Fruit fly (Drosophila melanogaster) whole organism, embryonic: ENCODE results near the gene Tpr2.

Experiments
- Atf6 ChIP-seq: fragments of 200-800 bp; sonication (Bioruptor generic); IDR thresholded peaks from 2 replicates; pipeline ENCODE4 v1.3.6; 2022; ENCODE audit warnings: missing biosample characterization, missing genetic modification characterization
- CG10274 ChIP-seq: fragments of 200-800 bp; sonication (Bioruptor generic); optimal IDR thresholded peaks from 3 replicates; lab custom pipeline; 2017; ENCODE audit warnings: missing biosample characterization, mild to moderate bottlenecking, missing genetic modification characterization
- CG11504 ChIP-seq: fragments of 200-800 bp; sonication (Bioruptor generic); optimal IDR thresholded peaks from 3 replicates; lab custom pipeline; 2019; ENCODE audit warnings: missing biosample characterization, mild to moderate bottlenecking, missing genetic modification characterization, moderate library complexity
- CG12071 ChIP-seq: fragments of 200-800 bp; sonication (Bioruptor generic); optimal IDR thresholded peaks from 3 replicates; lab custom pipeline; 2018; ENCODE audit warnings: missing biosample characterization, mild to moderate bottlenecking, missing genetic modification characterization
- CG12391 ChIP-seq: fragments of 200-800 bp; sonication (Bioruptor generic); optimal IDR thresholded peaks from 3 replicates; lab custom pipeline; 2018; ENCODE audit warnings: missing biosample characterization, mild to moderate bottlenecking, missing genetic modification characterization, moderate library complexity
- CG13424 ChIP-seq: fragments of 200-800 bp; sonication (Bioruptor generic); optimal IDR thresholded peaks from 2 replicates; lab custom pipeline; 2019; ENCODE audit warnings: missing biosample characterization, mild to moderate bottlenecking, missing genetic modification characterization, moderate library complexity
- CG13894 ChIP-seq: fragments of 200-800 bp; sonication (Bioruptor generic); optimal IDR thresholded peaks from 3 replicates; lab custom pipeline; 2018; ENCODE audit warnings: missing biosample characterization, mild to moderate bottlenecking, missing genetic modification characterization, moderate library complexity
- CG14710 ChIP-seq: fragments of 200-800 bp; sonication (Bioruptor generic); optimal IDR thresholded peaks from 3 replicates; lab custom pipeline; 2019; ENCODE audit warnings: missing biosample characterization, mild to moderate bottlenecking, missing genetic modification characterization, moderate library complexity
- CG15011 ChIP-seq: fragments of 200-800 bp; sonication (Bioruptor generic); optimal IDR thresholded peaks from 3 replicates; lab custom pipeline; 2018; ENCODE audit warnings: missing biosample characterization, mild to moderate bottlenecking, missing genetic modification characterization
- CG15269 ChIP-seq: fragments of 200-800 bp; sonication (Bioruptor generic); optimal IDR thresholded peaks from 2 replicates; lab custom pipeline; 2018; ENCODE audit warnings: missing biosample characterization, mild to moderate bottlenecking, missing genetic modification characterization, moderate library complexity
- CG17186 ChIP-seq: fragments of 200-800 bp; sonication (Bioruptor generic); optimal IDR thresholded peaks from 3 replicates; lab custom pipeline; 2017; ENCODE audit warnings: missing biosample characterization, missing genetic modification reagents, missing genetic modification characterization
- CG17385 ChIP-seq: fragments of 200-800 bp; sonication (Bioruptor generic); optimal IDR thresholded peaks from 3 replicates; lab custom pipeline; 2018; ENCODE audit warnings: missing biosample characterization, mild to moderate bottlenecking, missing genetic modification characterization
- CG18011 ChIP-seq: fragments of 200-800 bp; sonication (Bioruptor generic); optimal IDR thresholded peaks from 2 replicates; lab custom pipeline; 2017; ENCODE audit warnings: missing biosample characterization, missing genetic modification characterization, mild to moderate bottlenecking, moderate library complexity, missing genotype
- CG2678 ChIP-seq: fragments of 200-800 bp; sonication (Bioruptor generic); optimal IDR thresholded peaks from 3 replicates; lab custom pipeline; 2019; ENCODE audit warnings: missing biosample characterization, mild to moderate bottlenecking, missing genetic modification characterization, moderate library complexity
- CG30403 ChIP-seq: fragments of 200-800 bp; sonication (Bioruptor generic); optimal IDR thresholded peaks from 3 replicates; lab custom pipeline; 2016; ENCODE audit warnings: missing biosample characterization, missing genetic modification characterization
- CG3726 ChIP-seq: fragments of 200-800 bp; sonication (Bioruptor generic); IDR thresholded peaks from 3 replicates; pipeline ENCODE4, ENCODE4 v1.3.6; 2022; ENCODE audit warnings: missing biosample characterization, missing genetic modification characterization
- CG6254 ChIP-seq: fragments of 200-800 bp; sonication (Bioruptor generic); optimal IDR thresholded peaks from 3 replicates; lab custom pipeline; 2017; ENCODE audit warnings: mild to moderate bottlenecking, missing biosample characterization, missing genetic modification reagents, missing genetic modification characterization
- CG7372 ChIP-seq: fragments of 200-800 bp; sonication (Bioruptor generic); IDR thresholded peaks from 2 replicates; pipeline ENCODE4 v1.3.6; 2022; ENCODE audit warnings: missing biosample characterization, missing genetic modification characterization
- CG7839 ChIP-seq: fragments of 200-800 bp; sonication (Bioruptor generic); optimal IDR thresholded peaks from 3 replicates; lab custom pipeline; 2018; ENCODE audit warnings: missing biosample characterization, mild to moderate bottlenecking, missing genetic modification characterization, moderate library complexity
- CG8924 ChIP-seq: fragments of 200-800 bp; optimal IDR thresholded peaks from 3 replicates; lab custom pipeline; 2019; ENCODE audit warnings: missing biosample characterization, mild to moderate bottlenecking, missing genetic modification characterization, moderate library complexity
- D19A ChIP-seq: fragments of 200-800 bp; optimal IDR thresholded peaks from 3 replicates; lab custom pipeline; 2019; ENCODE audit warnings: missing biosample characterization, mild to moderate bottlenecking, missing genetic modification characterization, moderate library complexity
- Dip2 ChIP-seq: fragments of 200-800 bp; sonication (Bioruptor generic); IDR thresholded peaks from 2 replicates; pipeline ENCODE4 v1.3.6; 2022; ENCODE audit warnings: missing biosample characterization, missing genetic modification characterization
- Ets97D ChIP-seq: fragments of 200-800 bp; sonication (Bioruptor generic); optimal IDR thresholded peaks from 3 replicates; lab custom pipeline; 2016; ENCODE audit warnings: missing biosample characterization, missing genetic modification characterization
- HHEX ChIP-seq: fragments of 200-800 bp; sonication (Bioruptor generic); optimal IDR thresholded peaks from 3 replicates; lab custom pipeline; 2017; ENCODE audit warnings: missing biosample characterization, mild to moderate bottlenecking, missing genetic modification characterization, missing genetic modification reagents
- Hand ChIP-seq: fragments of 200-800 bp; sonication (Bioruptor generic); optimal IDR thresholded peaks from 2 replicates; lab custom pipeline; 2017; ENCODE audit warnings: mild to moderate bottlenecking, missing biosample characterization, missing genetic modification reagents, missing genetic modification characterization
- Hmr ChIP-seq: fragments of 200-800 bp; sonication (Bioruptor generic); optimal IDR thresholded peaks from 3 replicates; lab custom pipeline; 2017; ENCODE audit warnings: mild to moderate bottlenecking, missing biosample characterization, missing genetic modification reagents, missing genetic modification characterization
- Hr51 ChIP-seq, 2 experiments: fragments of 200-800 bp; sonication (Bioruptor generic); optimal IDR thresholded peaks; 2 replicates in 1 of 2; 3 replicates in 1 of 2; lab custom pipeline; 2016 to 2018; ENCODE audit warnings: missing biosample characterization in 2 of 2, missing genetic modification characterization in 2 of 2, mild to moderate bottlenecking in 1 of 2, moderate library complexity in 1 of 2
- Meics ChIP-seq: fragments of 200-800 bp; sonication (Bioruptor generic); optimal IDR thresholded peaks from 2 replicates; lab custom pipeline; 2017; ENCODE audit warnings: missing biosample characterization, mild to moderate bottlenecking, missing genetic modification characterization
- Sox100B ChIP-seq: fragments of 200-800 bp; sonication (Bioruptor generic); optimal IDR thresholded peaks from 3 replicates; lab custom pipeline; 2018; ENCODE audit warnings: missing biosample characterization, mild to moderate bottlenecking, missing genetic modification characterization
- Tbp ChIP-seq: fragments of >200 bp; optimal IDR thresholded peaks from 2 replicates; lab custom pipeline; 2018; ENCODE audit warnings: missing biosample characterization, missing genetic modification characterization
- Xrp1 ChIP-seq: fragments of 200-800 bp; sonication (Bioruptor generic); IDR thresholded peaks from 2 replicates; pipeline ENCODE4 v1.3.6; 2022; ENCODE audit warnings: missing biosample characterization, missing genetic modification characterization
- ase ChIP-seq: fragments of 200-800 bp; sonication (Bioruptor generic); IDR thresholded peaks from 3 replicates; pipeline ENCODE4 v1.3.6; 2022; ENCODE audit warnings: missing biosample characterization, missing genetic modification characterization
- ato ChIP-seq: fragments of 200-800 bp; sonication (Bioruptor generic); IDR thresholded peaks from 2 replicates; pipeline ENCODE4 v1.3.6; 2022; ENCODE audit warnings: missing biosample characterization, missing genetic modification characterization; ENCODE audit not compliant: partially characterized antibody
- bsh ChIP-seq, 2 experiments: fragments of 200-800 bp; sonication (Bioruptor generic); optimal IDR thresholded peaks; 2 replicates each; lab custom pipeline; 2017 to 2018; ENCODE audit warnings: mild to moderate bottlenecking in 2 of 2, missing biosample characterization in 2 of 2, missing genetic modification characterization in 2 of 2, moderate library complexity in 1 of 2
- dati ChIP-seq: fragments of 200-800 bp; sonication (Bioruptor generic); IDR thresholded peaks from 2 replicates; pipeline ENCODE4 v1.3.6; 2022; ENCODE audit warnings: missing biosample characterization, missing genetic modification characterization
- dysf ChIP-seq: fragments of 200-800 bp; sonication (Bioruptor generic); IDR thresholded peaks from 3 replicates; pipeline ENCODE4 v1.3.6; 2022; ENCODE audit warnings: missing biosample characterization, missing genetic modification characterization
- fd96Cb ChIP-seq: fragments of 200-800 bp; sonication (Bioruptor generic); optimal IDR thresholded peaks from 2 replicates; lab custom pipeline; 2018; ENCODE audit warnings: missing biosample characterization, mild to moderate bottlenecking, missing genetic modification characterization, moderate library complexity
- ftz-f1 ChIP-seq: fragments of 200-800 bp; sonication (Bioruptor generic); optimal IDR thresholded peaks from 2 replicates; lab custom pipeline; 2016; ENCODE audit warnings: missing biosample characterization, missing genetic modification characterization
- gcm ChIP-seq: fragments of 200-800 bp; sonication (Bioruptor generic); optimal IDR thresholded peaks from 2 replicates; lab custom pipeline; 2019; ENCODE audit warnings: missing biosample characterization, mild to moderate bottlenecking, missing genetic modification characterization, moderate library complexity
- gem ChIP-seq: fragments of 200-800 bp; sonication (Bioruptor generic); optimal IDR thresholded peaks from 2 replicates; lab custom pipeline; 2019; ENCODE audit warnings: missing biosample characterization, mild to moderate bottlenecking, missing genetic modification characterization, moderate library complexity
- gsb ChIP-seq: fragments of 200-800 bp; sonication (Bioruptor generic); IDR thresholded peaks from 2 replicates; pipeline ENCODE4 v1.3.6; 2022; ENCODE audit warnings: missing biosample characterization, missing genetic modification characterization
- ind ChIP-seq: fragments of 200-800 bp; sonication (Bioruptor generic); optimal IDR thresholded peaks from 3 replicates; lab custom pipeline; 2016; ENCODE audit warnings: missing biosample characterization, missing genetic modification characterization
- kah ChIP-seq: fragments of 200-800 bp; sonication (Bioruptor generic); optimal IDR thresholded peaks from 2 replicates; lab custom pipeline; 2018; ENCODE audit warnings: missing biosample characterization, mild to moderate bottlenecking, missing genetic modification characterization
- maf-S ChIP-seq: fragments of 200-800 bp; sonication (Bioruptor generic); optimal IDR thresholded peaks from 2 replicates; lab custom pipeline; 2016; ENCODE audit warnings: missing biosample characterization, missing genetic modification characterization
- mam ChIP-seq: fragments of 200-800 bp; sonication (Bioruptor generic); optimal IDR thresholded peaks from 3 replicates; lab custom pipeline; 2016; ENCODE audit warnings: missing biosample characterization, missing genetic modification characterization
- scrt ChIP-seq: fragments of 200-800 bp; sonication (Bioruptor generic); optimal IDR thresholded peaks from 2 replicates; lab custom pipeline; 2018; ENCODE audit warnings: missing biosample characterization, mild to moderate bottlenecking, missing genetic modification characterization, moderate library complexity
- sd ChIP-seq: fragments of 200-800 bp; sonication (Bioruptor generic); optimal IDR thresholded peaks from 3 replicates; lab custom pipeline; 2018; ENCODE audit warnings: missing biosample characterization, mild to moderate bottlenecking, missing genetic modification characterization, moderate library complexity
- tap ChIP-seq: fragments of 200-800 bp; optimal IDR thresholded peaks from 3 replicates; lab custom pipeline; 2019; ENCODE audit warnings: missing biosample characterization, mild to moderate bottlenecking, missing genetic modification characterization, moderate library complexity
- zf30C ChIP-seq: fragments of 200-800 bp; sonication (Bioruptor generic); optimal IDR thresholded peaks from 3 replicates; lab custom pipeline; 2018; ENCODE audit warnings: missing biosample characterization, mild to moderate bottlenecking, missing genetic modification characterization

Tpr2 gene

dm6 chr2L:16544563-16545066, 53.3 kb downstream of the Tpr2 start, which contains the start of gene mtgo (continued):
- no peak for TF ChIP-seq CG17186 (GFP tag; lab: Kevin White, UChicago)
- TF ChIP-seq CG15011 (GFP tag; lab: Kevin White, UChicago), result peak; percentile 39
- TF ChIP-seq CG12071, result peak; percentile 29
- TF ChIP-seq Atf6 (GFP tag; lab: Robert Waterston, UW), result peak; percentile 49
- TF ChIP-seq CG10274, result peak; percentile 18
- TF ChIP-seq CG30403 (GFP tag; lab: Kevin White, UChicago), result peak; percentile 29
- TF ChIP-seq Xrp1 (GFP tag; lab: Robert Waterston, UW), result peak; percentile 52
- TF ChIP-seq scrt (GFP tag; lab: Kevin White, UChicago), result peak; percentile 87
- peak; percentile 36 for TF ChIP-seq mam
- peak in 1 of 2 experiments; percentile 6 for TF ChIP-seq bsh (GFP tag; optimal IDR thresholded peaks at IDR 0.05; lab: Kevin White, UChicago)
- TF ChIP-seq Meics (GFP tag; lab: Kevin White, UChicago), result peak; percentile 74
- TF ChIP-seq sd, result peak; percentile 34
- peak; percentile 31 for TF ChIP-seq fd96Cb (tag; lab: Kevin White, UChicago)
- no peak for TF ChIP-seq Tbp (GFP tag; lab: Kevin White, UChicago)
- peak; percentile 52 for TF ChIP-seq CG15269
- TF ChIP-seq ase (GFP tag; lab: Robert Waterston, UW), result peak; percentile 54; the same call in 1 of the 3 replicates
- TF ChIP-seq ato (GFP tag; lab: Robert Waterston, UW), result no peak
- peak; percentile 41 for TF ChIP-seq CG13424 (tag; lab: Kevin White, UChicago)
- TF ChIP-seq zf30C (GFP tag; lab: Kevin White, UChicago), result peak; percentile 38
- TF ChIP-seq Hmr, result peak; percentile 18
- 0 out of 3 replicates have a peak, but pooled peaks have one; percentile 48 for TF ChIP-seq dysf (GFP tag; lab: Robert Waterston, UW)
- TF ChIP-seq Sox100B, result peak; percentile 51
- TF ChIP-seq CG11504 (tag; lab: Kevin White, UChicago), result peak; percentile 48
- no peak for TF ChIP-seq maf-S
- TF ChIP-seq CG7372 (GFP tag; lab: Robert Waterston, UW), result peak; percentile 28; the same call in 1 of the 2 replicates
- peak; percentile 39 for TF ChIP-seq tap (tag; lab: Kevin White, UChicago)
- peak; percentile 82 for TF ChIP-seq CG2678 (tag; lab: Kevin White, UChicago)
- no peak for TF ChIP-seq gcm (GFP tag; lab: Kevin White, UChicago)
- no peak for TF ChIP-seq CG3726 (GFP tag; lab: Robert Waterston, UW)
- peak; percentile 67 for TF ChIP-seq HHEX (GFP tag; lab: Kevin White, UChicago)
- peak; percentile 7 for TF ChIP-seq CG8924 (tag; lab: Kevin White, UChicago)
- TF ChIP-seq CG18011, result no peak
- TF ChIP-seq CG13894, result peak; percentile 18
- peak; percentile 58 for TF ChIP-seq gem (tag; lab: Kevin White, UChicago)
- peak; percentile 18 for TF ChIP-seq CG12391
- TF ChIP-seq Dip2 (GFP tag; lab: Robert Waterston, UW), result no peak
- peak; percentile 12 for TF ChIP-seq CG14710
- no peak for TF ChIP-seq Ets97D (GFP tag; lab: Kevin White, UChicago)
- peak; percentile 56 for TF ChIP-seq ind
- TF ChIP-seq Hr51 (GFP tag; optimal IDR thresholded peaks at IDR 0.05; lab: Kevin White, UChicago), result peak in 1 of 2 experiments; percentile 58
- no peak for TF ChIP-seq dati (GFP tag; lab: Robert Waterston, UW)
- TF ChIP-seq D19A (tag; lab: Kevin White, UChicago), result no peak
- TF ChIP-seq CG17385 (GFP tag; lab: Kevin White, UChicago), result peak; percentile 22
- peak; percentile 10 for TF ChIP-seq CG7839 (tag; lab: Kevin White, UChicago)
- TF ChIP-seq ftz-f1, result no peak
- TF ChIP-seq gsb, result 0 out of 2 replicates have a peak, but pooled peaks have one; percentile 14
- peak; percentile 43 for TF ChIP-seq CG6254 (GFP tag; lab: Kevin White, UChicago)
- TF ChIP-seq Hand (GFP tag; lab: Kevin White, UChicago), result peak; percentile 21
- peak; percentile 20 for TF ChIP-seq kah (GFP tag; lab: Kevin White, UChicago)
